Worm (Caenorhabditis elegans) whole organism, L4 larva: ENCODE data around the gene srbc-3.

Experiments used
- F26F4.8 ChIP-seq: fragments of 200-800 bp; sonication (Bioruptor generic); conservative IDR thresholded peaks from 2 replicates; pipeline ENCODE4 v1.3.6; 2022; ENCODE audit warnings: missing genetic modification characterization, missing compliant biosample characterization
- F37D6.2 ChIP-seq: sonication (generic microtip); optimal IDR thresholded peaks from 2 replicates; lab custom pipeline; 2016; ENCODE audit warnings: mild to moderate bottlenecking, missing genetic modification characterization, missing compliant biosample characterization
- R02D3.7 ChIP-seq: fragments of 150-350 bp; sonication (generic microtip); optimal IDR thresholded peaks from 3 replicates; lab custom pipeline; 2014; ENCODE audit warnings: missing biosample characterization, missing genetic modification characterization
- Y5F2A.4 ChIP-seq: fragments of 200-800 bp; sonication (Bioruptor generic); optimal IDR thresholded peaks from 2 replicates; lab custom pipeline; 2018; ENCODE audit warnings: mild to moderate bottlenecking, missing genetic modification characterization, missing compliant biosample characterization
- ZK337.2 ChIP-seq: fragments of 200-800 bp; sonication (Bioruptor generic); IDR thresholded peaks from 2 replicates; pipeline ENCODE4 v1.3.6; 2022; ENCODE audit warnings: missing genetic modification reagents, missing genetic modification characterization, missing compliant biosample characterization
- aha-1 ChIP-seq: fragments of 150-350 bp; peaks from one replicate; lab custom pipeline; 2014; ENCODE audit warnings: missing biosample characterization, missing genetic modification characterization
- aly-2 ChIP-seq: sonication (generic microtip); optimal IDR thresholded peaks from 2 replicates; lab custom pipeline; 2018; ENCODE audit warnings: missing biosample characterization, missing genetic modification characterization
- attf-4 ChIP-seq: sonication (generic microtip); optimal IDR thresholded peaks from 3 replicates; lab custom pipeline; 2017; ENCODE audit warnings: missing biosample characterization, missing genetic modification characterization
- ceh-20 ChIP-seq: fragments of 200-800 bp; sonication (Bioruptor generic); IDR thresholded peaks from 2 replicates; pipeline ENCODE4 v1.3.6; 2022; ENCODE audit warnings: missing genetic modification reagents, missing genetic modification characterization, missing compliant biosample characterization
- ceh-44 ChIP-seq: fragments of 200-800 bp; sonication (Bioruptor generic); IDR thresholded peaks from 2 replicates; pipeline ENCODE4 v1.3.6; 2022; ENCODE audit warnings: missing genetic modification reagents, missing genetic modification characterization, missing compliant biosample characterization
- ctbp-1 ChIP-seq: fragments of 200-800 bp; sonication (Bioruptor generic); IDR thresholded peaks from 2 replicates; pipeline ENCODE4 v1.3.6; 2022; ENCODE audit warnings: missing genetic modification reagents, missing genetic modification characterization, missing compliant biosample characterization
- daf-16 ChIP-seq, 3 experiments: sonication (generic microtip); optimal IDR thresholded peaks; 2 replicates each; lab custom pipeline; 2016 to 2017; ENCODE audit warnings: missing genetic modification characterization in 3 of 3, missing genetic modification reagents in 3 of 3, mild to moderate bottlenecking in 2 of 3, missing compliant biosample characterization in 2 of 3, missing biosample characterization in 1 of 3, moderate library complexity in 1 of 3
- dmd-6 ChIP-seq: fragments of 200-800 bp; sonication (Bioruptor generic); IDR thresholded peaks from 2 replicates; pipeline ENCODE4 v1.3.6; 2022; ENCODE audit warnings: missing genetic modification reagents, missing genetic modification characterization, missing compliant biosample characterization
- dmd-8 ChIP-seq: fragments of 200-800 bp; sonication (Bioruptor generic); IDR thresholded peaks from 2 replicates; pipeline ENCODE4 v1.3.6; 2022; ENCODE audit warnings: missing genetic modification characterization, missing compliant biosample characterization
- dve-1 ChIP-seq: sonication (generic microtip); optimal IDR thresholded peaks from 2 replicates; lab custom pipeline; 2017; ENCODE audit warnings: antibody characterized with exemption, mild to moderate bottlenecking, missing genetic modification characterization, missing compliant biosample characterization; ENCODE audit not compliant: insufficient read depth
- egl-27 ChIP-seq: sonication (generic microtip); optimal IDR thresholded peaks from 3 replicates; lab custom pipeline; 2017; ENCODE audit warnings: missing biosample characterization, missing genetic modification reagents, missing genetic modification characterization
- fos-1 ChIP-seq: fragments of 150-350 bp; optimal IDR thresholded peaks from 2 replicates; lab custom pipeline; 2014; ENCODE audit warnings: missing biosample characterization, missing genetic modification characterization
- hif-1 ChIP-seq, 2 experiments: sonication (generic microtip); optimal IDR thresholded peaks; 2 replicates each; lab custom pipeline; 2016 to 2017; ENCODE audit warnings: missing compliant biosample characterization in 2 of 2, missing genetic modification characterization in 2 of 2, missing genetic modification reagents in 2 of 2, missing genotype in 2 of 2, mild to moderate bottlenecking in 1 of 2
- hlh-11 ChIP-seq: fragments of 200-800 bp; sonication (Bioruptor generic); optimal IDR thresholded peaks from 2 replicates; lab custom pipeline; 2018; ENCODE audit warnings: mild to moderate bottlenecking, missing genetic modification characterization, missing compliant biosample characterization
- lir-3 ChIP-seq: sonication (generic microtip); optimal IDR thresholded peaks from 2 replicates; lab custom pipeline; 2016; ENCODE audit warnings: mild to moderate bottlenecking, missing genetic modification characterization, missing compliant biosample characterization
- mxl-3 ChIP-seq: fragments of 200-800 bp; sonication (Bioruptor generic); optimal IDR thresholded peaks from 2 replicates; lab custom pipeline; 2018; ENCODE audit warnings: mild to moderate bottlenecking, missing genetic modification characterization, missing compliant biosample characterization
- nhr-111 ChIP-seq: fragments of 200-800 bp; sonication (Bioruptor generic); optimal IDR thresholded peaks from 2 replicates; lab custom pipeline; 2018; ENCODE audit warnings: mild to moderate bottlenecking, missing genetic modification characterization, missing compliant biosample characterization
- nhr-237 ChIP-seq: sonication (generic microtip); optimal IDR thresholded peaks from 2 replicates; lab custom pipeline; 2017; ENCODE audit warnings: missing biosample characterization, missing genetic modification characterization
- nhr-41 ChIP-seq: fragments of 200-800 bp; sonication (Bioruptor generic); IDR thresholded peaks from 2 replicates; pipeline ENCODE4 v1.3.6; 2022; ENCODE audit warnings: missing genetic modification reagents, missing genetic modification characterization, missing compliant biosample characterization
- nhr-48 ChIP-seq: sonication (generic microtip); optimal IDR thresholded peaks from 2 replicates; lab custom pipeline; 2016; ENCODE audit warnings: mild to moderate bottlenecking, missing genetic modification characterization, missing compliant biosample characterization
- nhr-6 ChIP-seq: fragments of 150-350 bp; optimal IDR thresholded peaks from 2 replicates; lab custom pipeline; 2014; ENCODE audit warnings: missing biosample characterization, missing genetic modification characterization
- nhr-77 ChIP-seq: fragments of 150-350 bp; optimal IDR thresholded peaks from 2 replicates; lab custom pipeline; 2014; ENCODE audit warnings: missing biosample characterization, missing genetic modification characterization
- pha-4 ChIP-seq, 2 experiments: fragments of 150-350 bp in 1 of 2; fragments of 200-800 bp in 1 of 2; sonication (Bioruptor generic) in 1 of 2; IDR thresholded peaks in 1 of 2; optimal IDR thresholded peaks in 1 of 2; 2 replicates each; pipeline versions ENCODE4 v1.3.6 to Lab custom; 2014 to 2022; ENCODE audit warnings: missing genetic modification characterization in 2 of 2, missing genetic modification reagents in 2 of 2, missing biosample characterization in 1 of 2, missing compliant biosample characterization in 1 of 2
- php-3 ChIP-seq: fragments of 200-800 bp; sonication (Bioruptor generic); IDR thresholded peaks from 2 replicates; pipeline ENCODE4 v1.3.6; 2022; ENCODE audit warnings: missing genetic modification reagents, missing genetic modification characterization, missing compliant biosample characterization
- pqm-1 ChIP-seq: sonication (generic microtip); optimal IDR thresholded peaks from 2 replicates; lab custom pipeline; 2017; ENCODE audit warnings: missing biosample characterization, missing genetic modification characterization
- rbr-2 ChIP-seq: sonication (generic microtip); optimal IDR thresholded peaks from 2 replicates; lab custom pipeline; 2016; ENCODE audit warnings: missing genotype, missing genetic modification characterization, missing compliant biosample characterization
- saeg-2 ChIP-seq: fragments of 200-800 bp; sonication (Bioruptor generic); IDR thresholded peaks from 2 replicates; pipeline ENCODE4 v1.3.6; 2022; ENCODE audit warnings: missing genetic modification reagents, missing genetic modification characterization, missing compliant biosample characterization
- tag-97 ChIP-seq: fragments of 200-800 bp; sonication (Bioruptor generic); IDR thresholded peaks from 2 replicates; pipeline ENCODE4 v1.3.6; 2022; ENCODE audit warnings: missing genetic modification characterization, missing compliant biosample characterization
- unc-39 ChIP-seq: sonication (generic microtip); optimal IDR thresholded peaks from 2 replicates; lab custom pipeline; 2017; ENCODE audit warnings: missing biosample characterization, missing genetic modification characterization
- vab-7 ChIP-seq: fragments of 200-800 bp; sonication (Bioruptor generic); IDR thresholded peaks from 2 replicates; pipeline ENCODE4 v1.3.6; 2022; ENCODE audit warnings: missing genetic modification reagents, missing genetic modification characterization, missing compliant biosample characterization
- ztf-11 ChIP-seq: fragments of 150-350 bp; optimal IDR thresholded peaks from 2 replicates; lab custom pipeline; 2014; ENCODE audit warnings: missing biosample characterization, missing genetic modification characterization
- ztf-7 ChIP-seq: fragments of 150-350 bp; optimal IDR thresholded peaks from 2 replicates; lab custom pipeline; 2014; ENCODE audit warnings: missing biosample characterization, missing genetic modification characterization

srbc-3 gene

DNA sequence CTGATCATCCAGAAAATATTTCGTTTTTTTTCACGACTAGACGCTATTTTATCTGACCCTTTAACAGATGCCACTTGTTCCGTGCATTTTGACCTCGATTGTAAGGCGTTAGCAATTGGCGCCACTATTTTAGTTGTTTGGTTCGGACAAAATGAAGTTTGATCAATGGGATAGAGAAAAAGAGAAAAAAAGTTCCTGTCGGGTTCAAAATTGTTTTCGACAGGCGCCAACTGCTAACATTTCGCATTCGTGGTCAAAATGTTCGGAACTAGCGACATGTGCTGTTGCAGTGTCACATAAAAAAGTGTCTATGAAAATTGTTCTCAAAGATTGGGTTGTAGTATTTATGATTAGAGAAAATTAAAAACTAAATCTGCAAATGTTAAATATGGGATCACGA lies 39.2 kb downstream of the srbc-3 start:
- TF ChIP-seq hif-1 (tag; optimal IDR thresholded peaks at IDR 0.05; lab: Kevin White, UChicago) (no peak), ceh-44 (GFP tag; lab: Robert Waterston, UW) (no peak), saeg-2 (GFP tag; lab: Robert Waterston, UW) (no peak), aha-1 (tag; lab: Kevin White, UChicago) (peak; percentile 40), nhr-48 (tag; lab: Kevin White, UChicago) (peak; percentile 2), R02D3.7 (no peak), nhr-111 (GFP tag; lab: Kevin White, UChicago) (no peak), vab-7 (GFP tag; lab: Robert Waterston, UW) (no peak), mxl-3 (no peak), ztf-7 (tag; lab: Kevin White, UChicago) (no peak), ZK337.2 (no peak), hlh-11 (tag; lab: Kevin White, UChicago) (peak; percentile 64), dmd-6 (GFP tag; lab: Robert Waterston, UW) (peak; percentile 58), daf-16 (GFP tag; optimal IDR thresholded peaks at IDR 0.05; lab: Kevin White, UChicago) (peak in 1 of 2 experiments; percentile 82), daf-16 (tag; optimal IDR thresholded peaks at IDR 0.05; lab: Kevin White, UChicago) (no peak), F26F4.8 (GFP tag; lab: Robert Waterston, UW) (no peak), rbr-2 (no peak), F37D6.2 (tag; lab: Kevin White, UChicago) (no peak), fos-1 (tag; lab: Kevin White, UChicago) (no peak), nhr-41 (GFP tag; lab: Robert Waterston, UW) (no peak), unc-39 (tag; lab: Kevin White, UChicago) (no peak), nhr-6 (tag; lab: Kevin White, UChicago) (no peak), php-3 (GFP tag; lab: Robert Waterston, UW) (no peak), ceh-20 (GFP tag; lab: Robert Waterston, UW) (0 out of 2 replicates have a peak, but pooled peaks have one; percentile 47), pqm-1 (tag; lab: Kevin White, UChicago) (no peak), dmd-8 (GFP tag; lab: Robert Waterston, UW) (no peak), egl-27 (tag; lab: Kevin White, UChicago) (no peak)

ce11 chrV:3349877-3350276 lies 41.6 kb downstream of the srbc-3 start, which contains the start of gene C17B7.15:
Gene C17B7.15, plus strand, starts transcription at chrV:3350177.
- TF ChIP-seq daf-16 (GFP tag; optimal IDR thresholded peaks at IDR 0.05; lab: Kevin White, UChicago) (peak in 1 of 2 experiments; percentile 60), daf-16 (tag; optimal IDR thresholded peaks at IDR 0.05; lab: Kevin White, UChicago) (no peak), aly-2 (tag; lab: Kevin White, UChicago) (no peak)

ce11 chrV:3351266-3351665 lies 43.0 kb downstream of the srbc-3 start, which contains the start of gene str-63:
Gene str-63, plus strand, starts transcription at chrV:3351566.
- no peak for TF ChIP-seq pha-4 (GFP tag; IDR thresholded peaks at IDR 0.05; lab: Robert Waterston, UW)
- no peak for TF ChIP-seq pha-4 (tag; optimal IDR thresholded peaks at IDR 0.05; lab: Kevin White, UChicago)
- TF ChIP-seq lir-3 = no peak
- no peak for TF ChIP-seq nhr-237
- no peak for TF ChIP-seq attf-4
- TF ChIP-seq nhr-77 (tag; lab: Kevin White, UChicago) = no peak
- TF ChIP-seq ztf-11 (tag; lab: Kevin White, UChicago) = no peak
- no peak for TF ChIP-seq hlh-11 (tag; lab: Kevin White, UChicago)
- no peak for TF ChIP-seq dve-1 (tag; lab: Kevin White, UChicago)
- TF ChIP-seq Y5F2A.4 (GFP tag; lab: Kevin White, UChicago) = no peak

DNA sequence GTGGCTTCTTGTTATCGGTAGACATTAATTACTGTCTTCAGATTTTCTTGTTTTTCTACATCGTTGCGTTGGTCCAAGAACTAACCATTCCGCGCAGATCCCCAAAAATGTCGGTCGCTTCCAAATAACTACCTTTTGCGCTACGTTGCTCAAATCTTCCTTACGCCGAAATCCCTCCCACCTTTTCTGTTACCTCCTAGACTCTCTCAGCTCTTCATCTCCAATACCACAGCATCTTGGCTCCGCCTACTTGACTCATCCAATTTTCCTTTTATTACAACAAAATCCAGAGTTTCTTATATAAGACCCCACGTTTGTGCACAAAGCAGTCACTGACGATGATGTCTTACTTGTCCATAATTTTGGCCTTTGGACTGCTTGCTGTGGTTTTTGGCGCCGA lies 44.7 kb downstream of the srbc-3 start, which contains the start of gene C17B7.12:
Gene C17B7.12 (plus strand): TSS at position 301 of the 400 bp plus-strand sequence.
- TF ChIP-seq tag-97 (no peak), ctbp-1 (GFP tag; lab: Robert Waterston, UW) (no peak), aha-1 (tag; lab: Kevin White, UChicago) (no peak)
